Fruit fly (Drosophila melanogaster) whole organism, wandering third instar larva: Measurements from ENCODE around the gene CG44428.
A peak's percentile ranks its signal among the peaks of the same experiment; 100 is the strongest.

ENCODE experiments used
- Abd-B ChIP-seq: fragments of >200 bp; optimal IDR thresholded peaks from 2 replicates; lab custom pipeline; 2017; ENCODE audit warnings: missing biosample characterization, missing genetic modification characterization
- CG32264 ChIP-seq: fragments of 200-800 bp; sonication (Bioruptor generic); optimal IDR thresholded peaks from 2 replicates; lab custom pipeline; 2016; ENCODE audit warnings: missing biosample characterization, missing genetic modification characterization
- CG9705 ChIP-seq: fragments of 200-800 bp; sonication (Bioruptor generic); optimal IDR thresholded peaks from 2 replicates; lab custom pipeline; 2018; ENCODE audit warnings: missing biosample characterization, mild to moderate bottlenecking, missing genetic modification characterization
- CrebA ChIP-seq: fragments of 200-800 bp; sonication (Bioruptor generic); optimal IDR thresholded peaks from 2 replicates; lab custom pipeline; 2016; ENCODE audit warnings: missing biosample characterization, mild to moderate bottlenecking, missing genetic modification characterization, borderline replicate concordance
- Dfd ChIP-seq: fragments of >200 bp; optimal IDR thresholded peaks from 2 replicates; lab custom pipeline; 2017; ENCODE audit warnings: missing biosample characterization, missing genetic modification characterization
- Dif ChIP-seq: fragments of 200-275, 200-300 bp; sonication (Bioruptor generic); optimal IDR thresholded peaks from 2 replicates; lab custom pipeline; 2018; ENCODE audit warnings: missing biosample characterization, missing genetic modification characterization; ENCODE audit not compliant: partially characterized antibody
- GATAd ChIP-seq: sonication (Bioruptor generic); optimal IDR thresholded peaks from 2 replicates; lab custom pipeline; 2016; ENCODE audit warnings: missing biosample characterization, missing genetic modification characterization
- HLH106 ChIP-seq: fragments of 200-800 bp; optimal IDR thresholded peaks from 3 replicates; lab custom pipeline; 2019; ENCODE audit warnings: missing biosample characterization, mild to moderate bottlenecking, missing genetic modification characterization, moderate library complexity
- Hnf4 ChIP-seq: fragments of 200-800 bp; sonication (Bioruptor generic); optimal IDR thresholded peaks from 2 replicates; lab custom pipeline; 2016; ENCODE audit warnings: missing biosample characterization, mild to moderate bottlenecking, missing genetic modification characterization
- Hr78 ChIP-seq: fragments of >200 bp; optimal IDR thresholded peaks from 2 replicates; lab custom pipeline; 2017; ENCODE audit warnings: missing biosample characterization, missing genetic modification characterization
- Hr83 ChIP-seq: fragments of 200-300 bp; sonication (Bioruptor generic); optimal IDR thresholded peaks from 2 replicates; lab custom pipeline; 2016; ENCODE audit warnings: missing biosample characterization, mild to moderate bottlenecking, missing genetic modification characterization, moderate library complexity; ENCODE audit not compliant: poor library complexity, severe bottlenecking
- Jra ChIP-seq: sonication (Bioruptor generic); optimal IDR thresholded peaks from 2 replicates; lab custom pipeline; 2016; ENCODE audit warnings: missing biosample characterization, missing genetic modification characterization
- Mio ChIP-seq: sonication (Bioruptor generic); optimal IDR thresholded peaks from 2 replicates; lab custom pipeline; 2016; ENCODE audit warnings: missing biosample characterization, missing genetic modification characterization
- Myc ChIP-seq: fragments of >200 bp; optimal IDR thresholded peaks from 2 replicates; lab custom pipeline; 2017
- N ChIP-seq: fragments of >200 bp; optimal IDR thresholded peaks from 2 replicates; lab custom pipeline; 2018; ENCODE audit warnings: missing biosample characterization, missing external identifiers, missing genetic modification characterization
- OdsH ChIP-seq: fragments of 200-800 bp; sonication (Bioruptor generic); optimal IDR thresholded peaks from 2 replicates; lab custom pipeline; 2016; ENCODE audit warnings: missing biosample characterization, mild to moderate bottlenecking, missing genetic modification characterization
- Rel ChIP-seq, 2 experiments: fragments of 200-800 bp; sonication (Bioruptor generic) in 1 of 2; optimal IDR thresholded peaks; 2 replicates in 1 of 2; 3 replicates in 1 of 2; lab custom pipeline; 2016 to 2019; ENCODE audit warnings: mild to moderate bottlenecking in 2 of 2, missing biosample characterization in 2 of 2, missing genetic modification characterization in 2 of 2, moderate library complexity in 1 of 2
- Sp1 ChIP-seq: fragments of 200-800 bp; sonication (Bioruptor generic); optimal IDR thresholded peaks from 3 replicates; lab custom pipeline; 2019; ENCODE audit warnings: missing biosample characterization, mild to moderate bottlenecking, missing genetic modification characterization, moderate library complexity
- Vsx2 ChIP-seq: fragments of 200-300, 225-300 bp; sonication (Bioruptor generic); optimal IDR thresholded peaks from 2 replicates; lab custom pipeline; 2018; ENCODE audit warnings: missing biosample characterization, missing genetic modification characterization; ENCODE audit not compliant: partially characterized antibody
- br ChIP-seq: fragments of 200-800 bp; sonication (Bioruptor generic); optimal IDR thresholded peaks from 2 replicates; lab custom pipeline; 2016; ENCODE audit warnings: missing biosample characterization, missing genetic modification characterization
- brk ChIP-seq: fragments of 200-800 bp; sonication (Bioruptor generic); optimal IDR thresholded peaks from 2 replicates; lab custom pipeline; 2016; ENCODE audit warnings: missing biosample characterization, mild to moderate bottlenecking, missing genetic modification characterization
- dl ChIP-seq, 2 experiments: fragments of 175-275, 200-275 bp in 1 of 2; fragments of 200-275 bp in 1 of 2; sonication (Bioruptor generic); optimal IDR thresholded peaks; lab custom pipeline; 2018; ENCODE audit warnings: mild to moderate bottlenecking in 2 of 2, missing biosample characterization in 2 of 2, missing genetic modification characterization in 2 of 2, moderate library complexity in 2 of 2; ENCODE audit not compliant: partially characterized antibody in 2 of 2, insufficient read depth in 1 of 2
- dmrt93B ChIP-seq: fragments of 200-800 bp; sonication (Bioruptor generic); optimal IDR thresholded peaks from 2 replicates; lab custom pipeline; 2018; ENCODE audit warnings: missing biosample characterization, mild to moderate bottlenecking, missing genetic modification characterization
- dsf ChIP-seq: sonication (Bioruptor generic); optimal IDR thresholded peaks from 2 replicates; lab custom pipeline; 2016; ENCODE audit warnings: missing biosample characterization, missing genetic modification characterization, borderline replicate concordance
- ey ChIP-seq: fragments of 200-800 bp; sonication (Bioruptor generic); optimal IDR thresholded peaks from 2 replicates; lab custom pipeline; 2016; ENCODE audit warnings: missing biosample characterization, missing genetic modification characterization
- foxo ChIP-seq, 2 experiments: fragments of 200-800 bp; sonication (Bioruptor generic); optimal IDR thresholded peaks; 2 replicates in 1 of 2; 3 replicates in 1 of 2; lab custom pipeline; 2016 to 2017; ENCODE audit warnings: missing biosample characterization in 2 of 2, missing genetic modification characterization in 2 of 2
- fru ChIP-seq: fragments of 200-800 bp; sonication (Bioruptor generic); optimal IDR thresholded peaks from 3 replicates; lab custom pipeline; 2016; ENCODE audit warnings: missing biosample characterization, mild to moderate bottlenecking, missing genetic modification characterization
- h ChIP-seq: fragments of 200-800 bp; sonication (Bioruptor generic); optimal IDR thresholded peaks from 3 replicates; lab custom pipeline; 2016; ENCODE audit warnings: missing biosample characterization, mild to moderate bottlenecking, missing genetic modification characterization
- jim ChIP-seq: fragments of 175-275, 200-325 bp; sonication (Bioruptor generic); optimal IDR thresholded peaks from 2 replicates; lab custom pipeline; 2016; ENCODE audit warnings: missing biosample characterization, mild to moderate bottlenecking, missing genetic modification characterization
- lola ChIP-seq: fragments of >200 bp; optimal IDR thresholded peaks from 2 replicates; lab custom pipeline; 2017; ENCODE audit warnings: missing biosample characterization, missing genetic modification characterization
- pan ChIP-seq: fragments of >200 bp; optimal IDR thresholded peaks from 2 replicates; lab custom pipeline; 2017
- psq ChIP-seq: fragments of 200-800 bp; sonication (Bioruptor generic); optimal IDR thresholded peaks from 3 replicates; lab custom pipeline; 2017; ENCODE audit warnings: missing biosample characterization, mild to moderate bottlenecking, missing genetic modification characterization, moderate library complexity
- rgr ChIP-seq: fragments of 200-800 bp; sonication (Bioruptor generic); optimal IDR thresholded peaks from 3 replicates; lab custom pipeline; 2016; ENCODE audit warnings: missing biosample characterization, mild to moderate bottlenecking, missing genetic modification characterization
- sage ChIP-seq: fragments of 200-800 bp; sonication (Bioruptor generic); optimal IDR thresholded peaks from 2 replicates; lab custom pipeline; 2016; ENCODE audit warnings: missing biosample characterization, mild to moderate bottlenecking, missing genetic modification characterization
- sv ChIP-seq: fragments of 200-800 bp; sonication (Bioruptor generic); optimal IDR thresholded peaks from 3 replicates; lab custom pipeline; 2016; ENCODE audit warnings: missing biosample characterization, missing genetic modification characterization
- tai ChIP-seq: sonication (Bioruptor generic); optimal IDR thresholded peaks from 2 replicates; lab custom pipeline; 2016; ENCODE audit warnings: missing biosample characterization, missing genetic modification characterization
- usp ChIP-seq: fragments of >200 bp; optimal IDR thresholded peaks from 2 replicates; lab custom pipeline; 2017; ENCODE audit warnings: missing biosample characterization, missing genetic modification characterization
- woc ChIP-seq: sonication (Bioruptor generic); optimal IDR thresholded peaks from 2 replicates; lab custom pipeline; 2016; ENCODE audit warnings: missing biosample characterization, mild to moderate bottlenecking, missing genetic modification characterization

CG44428 gene

DNA sequence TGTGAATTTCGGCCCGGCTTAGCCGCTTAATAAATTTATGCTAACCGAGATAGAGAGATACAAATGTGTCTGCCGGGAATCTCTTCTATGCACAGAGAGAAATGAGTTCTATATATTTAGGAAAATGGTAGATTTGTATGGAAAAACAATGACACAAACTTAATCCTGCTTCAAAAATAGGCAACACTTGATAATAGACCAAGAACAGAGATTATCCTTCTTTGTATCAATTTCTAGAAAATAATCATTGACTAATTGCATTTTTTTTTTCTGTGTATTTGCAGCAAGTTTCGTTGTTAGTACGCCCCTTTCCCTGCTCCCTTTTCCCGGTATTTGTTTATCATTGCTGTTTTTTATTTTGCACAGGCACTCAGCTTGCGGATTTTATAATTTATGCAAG is 9.4 kb upstream of the CG44428 start (continued):
- TF ChIP-seq Dif = no peak
- TF ChIP-seq HLH106 (tag; lab: Kevin White, UChicago) = peak; percentile 60
- TF ChIP-seq dmrt93B (GFP tag; lab: Kevin White, UChicago) = peak; percentile 38
- TF ChIP-seq, all 38 proteins: peak for 13

DNA sequence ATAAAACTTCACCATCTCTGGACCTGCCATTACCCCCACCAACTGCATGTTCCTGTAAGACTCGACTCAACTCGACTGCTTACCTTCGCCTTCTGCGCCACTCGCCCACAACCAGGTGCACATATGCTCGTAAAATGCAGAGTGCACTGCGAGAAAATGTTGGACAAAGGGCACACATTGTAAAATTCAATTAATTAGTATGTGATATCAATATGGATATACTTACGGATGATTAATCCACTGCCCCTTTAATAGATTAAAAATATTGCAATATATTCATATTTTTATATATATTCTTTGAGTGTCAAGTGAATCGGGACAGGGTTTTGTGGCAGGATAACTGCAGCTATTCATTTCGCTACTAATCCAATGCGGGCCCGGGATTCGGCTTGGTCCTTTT is 6.7 kb upstream of the CG44428 start:
- TF ChIP-seq sage (GFP tag; lab: Kevin White, UChicago) = no peak
- TF ChIP-seq GATAd (GFP tag; lab: Kevin White, UChicago) = no peak
- no peak for TF ChIP-seq Rel (GFP tag; optimal IDR thresholded peaks at IDR 0.05; lab: Kevin White, UChicago)
- TF ChIP-seq Rel (tag; optimal IDR thresholded peaks at IDR 0.05; lab: Kevin White, UChicago) = no peak
- no peak for TF ChIP-seq Hr78 (GFP tag; lab: Kevin White, UChicago)
- TF ChIP-seq CrebA (GFP tag; lab: Kevin White, UChicago) = no peak
- peak; percentile 17 for TF ChIP-seq psq (GFP tag; lab: Kevin White, UChicago)
- no peak for TF ChIP-seq Sp1 (GFP tag; lab: Kevin White, UChicago)
- peak; percentile 6 for TF ChIP-seq HLH106 (tag; lab: Kevin White, UChicago)
- TF ChIP-seq CG32264 = no peak
- no peak for TF ChIP-seq dl (GFP tag; optimal IDR thresholded peaks at IDR 0.05; lab: Kevin White, UChicago; ENCODE audit: insufficient read depth in 1 of 2, partially characterized antibody in 2 of 2)
- TF ChIP-seq sv (GFP tag; lab: Kevin White, UChicago) = no peak
- TF ChIP-seq dmrt93B (GFP tag; lab: Kevin White, UChicago) = no peak
- TF ChIP-seq dsf (GFP tag; lab: Kevin White, UChicago) = no peak
- TF ChIP-seq h (GFP tag; lab: Kevin White, UChicago) = peak; percentile 31
- no peak for TF ChIP-seq pan (lab: Kevin White, UChicago)
- peak in 1 of 2 experiments; percentile 28 for TF ChIP-seq foxo (GFP tag; optimal IDR thresholded peaks at IDR 0.05; lab: Kevin White, UChicago)
- TF ChIP-seq OdsH (GFP tag; lab: Kevin White, UChicago) = peak; percentile 6
- no peak for TF ChIP-seq brk
- no peak for TF ChIP-seq jim (GFP tag; lab: Kevin White, UChicago)
- TF ChIP-seq Dif = no peak
- no peak for TF ChIP-seq Vsx2 (GFP tag; lab: Kevin White, UChicago)
- TF ChIP-seq rgr (GFP tag; lab: Kevin White, UChicago) = peak; percentile 2
- no peak for TF ChIP-seq Jra (GFP tag; lab: Kevin White, UChicago)
- TF ChIP-seq fru (GFP tag; lab: Kevin White, UChicago) = no peak

DNA sequence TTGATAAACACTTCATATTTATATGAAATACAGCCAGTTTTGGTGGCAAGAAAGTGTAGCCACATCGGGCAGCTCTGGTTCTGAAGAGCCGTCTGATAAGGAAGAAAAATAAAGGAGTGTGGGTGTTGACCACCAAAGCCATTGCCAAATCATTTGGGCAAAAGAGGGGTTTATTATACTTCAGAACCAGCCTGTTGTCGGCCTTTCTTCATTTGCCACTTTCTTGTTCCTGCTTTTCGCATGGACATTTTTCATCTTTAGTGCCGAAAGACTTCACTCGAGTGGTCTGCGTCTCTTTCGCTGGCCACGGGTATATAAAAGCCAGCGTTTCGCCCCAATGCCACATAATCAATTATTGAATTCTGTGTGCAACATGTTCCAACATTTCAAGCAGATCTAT is 4.1 kb upstream of the CG44428 start, which contains the start of gene CG15756:
Gene CG15756, plus strand, starts transcription at position 301 of the 400 bp plus-strand sequence.
- no peak for TF ChIP-seq Abd-B (GFP tag; lab: Kevin White, UChicago)
- TF ChIP-seq brk = no peak
- no peak for TF ChIP-seq fru (GFP tag; lab: Kevin White, UChicago)

DNA sequence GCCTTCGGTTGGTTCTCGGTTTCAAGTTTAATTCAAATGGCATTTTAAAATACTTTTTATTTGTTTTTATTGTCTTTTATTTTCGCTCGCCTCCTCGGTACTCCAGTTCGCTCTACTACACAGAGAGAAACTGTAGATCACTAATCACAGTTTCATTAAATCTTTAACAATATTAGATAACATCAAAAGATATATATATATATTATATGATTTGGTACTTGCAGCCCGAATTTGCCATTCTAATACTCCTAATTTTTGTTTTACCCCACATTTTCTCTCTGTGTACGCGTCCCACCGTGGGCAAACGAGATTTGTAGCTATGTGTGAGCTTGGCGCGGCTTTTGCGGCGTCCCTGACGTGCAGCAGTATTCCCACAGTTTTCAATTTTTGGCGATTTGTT is 376 bp downstream of the CG44428 start:
- TF ChIP-seq pan (lab: Kevin White, UChicago) = no peak
- peak; percentile 61 for TF ChIP-seq HLH106 (tag; lab: Kevin White, UChicago)
- TF ChIP-seq Sp1 (GFP tag; lab: Kevin White, UChicago) = peak; percentile 52
- TF ChIP-seq OdsH (GFP tag; lab: Kevin White, UChicago) = peak; percentile 56
- no peak for TF ChIP-seq br (GFP tag; lab: Kevin White, UChicago)
- peak; percentile 53 for TF ChIP-seq psq (GFP tag; lab: Kevin White, UChicago)
- peak; percentile 58 for TF ChIP-seq h (GFP tag; lab: Kevin White, UChicago)
- TF ChIP-seq CG32264 = no peak
- TF ChIP-seq dl (GFP tag; optimal IDR thresholded peaks at IDR 0.05; lab: Kevin White, UChicago; ENCODE audit: insufficient read depth in 1 of 2, partially characterized antibody in 2 of 2) = no peak
- no peak for TF ChIP-seq Abd-B (GFP tag; lab: Kevin White, UChicago)
- no peak for TF ChIP-seq woc
- TF ChIP-seq N (GFP tag; lab: Kevin White, UChicago) = no peak
- peak; percentile 65 for TF ChIP-seq rgr (GFP tag; lab: Kevin White, UChicago)
- TF ChIP-seq jim (GFP tag; lab: Kevin White, UChicago) = no peak
- no peak for TF ChIP-seq Mio (GFP tag; lab: Kevin White, UChicago)
- no peak for TF ChIP-seq sage (GFP tag; lab: Kevin White, UChicago)
- TF ChIP-seq sv (GFP tag; lab: Kevin White, UChicago) = no peak
- TF ChIP-seq Vsx2 (GFP tag; lab: Kevin White, UChicago) = no peak
- peak; percentile 19 for TF ChIP-seq dmrt93B (GFP tag; lab: Kevin White, UChicago)
- TF ChIP-seq Jra (GFP tag; lab: Kevin White, UChicago) = no peak
- TF ChIP-seq Myc (lab: Kevin White, UChicago) = no peak
- no peak for TF ChIP-seq CrebA (GFP tag; lab: Kevin White, UChicago)
- TF ChIP-seq tai (GFP tag; lab: Kevin White, UChicago) = no peak
- TF ChIP-seq Hnf4 = no peak
- no peak for TF ChIP-seq Dfd
- TF ChIP-seq Hr78 (GFP tag; lab: Kevin White, UChicago) = no peak
- TF ChIP-seq Rel (GFP tag; optimal IDR thresholded peaks at IDR 0.05; lab: Kevin White, UChicago) = no peak
- no peak for TF ChIP-seq Rel (tag; optimal IDR thresholded peaks at IDR 0.05; lab: Kevin White, UChicago)
- TF ChIP-seq Hr83 (GFP tag; lab: Kevin White, UChicago) = no peak
- peak in 1 of 2 experiments; percentile 70 for TF ChIP-seq foxo (GFP tag; optimal IDR thresholded peaks at IDR 0.05; lab: Kevin White, UChicago)
- no peak for TF ChIP-seq lola (GFP tag; lab: Kevin White, UChicago)
- TF ChIP-seq ey (GFP tag; lab: Kevin White, UChicago) = peak; percentile 7
- TF ChIP-seq CG9705 = no peak
- no peak for TF ChIP-seq dsf (GFP tag; lab: Kevin White, UChicago)
- no peak for TF ChIP-seq brk
- no peak for TF ChIP-seq usp (GFP tag; lab: Kevin White, UChicago)
- TF ChIP-seq Dif = no peak
- peak; percentile 15 for TF ChIP-seq fru (GFP tag; lab: Kevin White, UChicago)
- TF ChIP-seq GATAd (GFP tag; lab: Kevin White, UChicago) = no peak
